Worm (Caenorhabditis elegans): ENCODE data around the gene T01B7.13.

Gene T01B7.13

ce11 chrII:8746298-8746775 lies 31.1 kb downstream of the T01B7.13 start (continued):
- TF ChIP-seq F39B2.1 (GFP tag; IDR thresholded peaks at IDR 0.05) (no peak), aptf-2 (GFP tag; conservative IDR thresholded peaks at IDR 0.05) (peak; percentile 50; the same call in 1 of the 2 replicates), F52B5.7 (tag; optimal IDR thresholded peaks at IDR 0.05) (peak; percentile 24), snpc-1.1 (tag; optimal IDR thresholded peaks at IDR 0.05; ENCODE audit: insufficient read depth) (no peak), let-526 (GFP tag; IDR thresholded peaks at IDR 0.05) (peak; percentile 44; the same call in 1 of the 2 replicates), ekl-4 (GFP tag; IDR thresholded peaks at IDR 0.05) (no peak; the same call in 1 of the 2 replicates), egrh-3 (GFP tag; IDR thresholded peaks at IDR 0.05) (no peak), Y95B8A.8 (GFP tag; IDR thresholded peaks at IDR 0.05) (peak; percentile 59; the same call in 1 of the 2 replicates), C06A6.2 (GFP tag; conservative IDR thresholded peaks at IDR 0.05) (no peak; the same call in 1 of the 2 replicates), attf-6 (GFP tag; IDR thresholded peaks at IDR 0.05) (no peak), dpl-1 (GFP tag; optimal IDR thresholded peaks at IDR 0.05) (no peak), lin-40 (tag; optimal IDR thresholded peaks at IDR 0.05) (no peak), lin-26 (GFP tag; IDR thresholded peaks at IDR 0.05) (0 out of 2 replicates have a peak, but pooled peaks have one; percentile 47), bed-1 (GFP tag; IDR thresholded peaks at IDR 0.05) (no peak), mes-4 (tag; optimal IDR thresholded peaks at IDR 0.05) (no peak), athp-1 (tag; optimal IDR thresholded peaks at IDR 0.05) (peak; percentile 23), cebp-2 (GFP tag; IDR thresholded peaks at IDR 0.05) (no peak), F10E7.11 (tag; optimal IDR thresholded peaks at IDR 0.05) (no peak), T07F8.4 (tag; optimal IDR thresholded peaks at IDR 0.05) (no peak), F57C9.4 (tag; optimal IDR thresholded peaks at IDR 0.05) (peak; percentile 29), hmg-1.2 (GFP tag; IDR thresholded peaks at IDR 0.05) (peak; percentile 23; the same call in 1 of the 2 replicates), F57A8.1 (GFP tag; optimal IDR thresholded peaks at IDR 0.05) (peak; percentile 20), ceh-58 (GFP tag; IDR thresholded peaks at IDR 0.05) (no peak; the same call in 1 of the 2 replicates), ztf-6 (GFP tag; IDR thresholded peaks at IDR 0.05) (no peak), snpc-1.3 (tag; optimal IDR thresholded peaks at IDR 0.05; ENCODE audit: insufficient read depth) (no peak), ztf-3 (GFP tag; optimal IDR thresholded peaks at IDR 0.05) (no peak), F37B4.10 (GFP tag; IDR thresholded peaks at IDR 0.05) (0 out of 2 replicates have a peak, but pooled peaks have one; percentile 48), ztf-25 (GFP tag; IDR thresholded peaks at IDR 0.05) (0 out of 2 replicates have a peak, but pooled peaks have one; percentile 52), die-1 (tag; optimal IDR thresholded peaks at IDR 0.05) (peak; percentile 13), unc-62 (GFP tag; optimal IDR thresholded peaks at IDR 0.05) (no peak), C17E4.6 (GFP tag; IDR thresholded peaks at IDR 0.05) (no peak), sptf-2 (GFP tag; optimal IDR thresholded peaks at IDR 0.05) (no peak), efl-1 (GFP tag; optimal IDR thresholded peaks at IDR 0.05) (no peak), nfya-1 (tag; optimal IDR thresholded peaks at IDR 0.05; ENCODE audit: borderline replicate concordance, insufficient read depth) (no peak), nhr-90 (tag; optimal IDR thresholded peaks at IDR 0.05) (no peak), B0019.2 (GFP tag; conservative IDR thresholded peaks at IDR 0.05) (no peak), madf-6 (GFP tag; IDR thresholded peaks at IDR 0.05) (no peak), ama-1 (optimal IDR thresholded peaks at IDR 0.05) (peak; percentile 23), ama-1 (GFP tag; optimal IDR thresholded peaks at IDR 0.05) (no peak), him-1 (tag; optimal IDR thresholded peaks at IDR 0.05) (no peak), nhr-120 (GFP tag; IDR thresholded peaks at IDR 0.05) (no peak), ztf-26 (tag; optimal IDR thresholded peaks at IDR 0.05) (peak; percentile 47), ZK185.1 (tag; optimal IDR thresholded peaks at IDR 0.05; ENCODE audit: poor library complexity, severe bottlenecking) (peak; percentile 56), mcd-1 (GFP tag; IDR thresholded peaks at IDR 0.05) (no peak), lag-1 (GFP tag; IDR thresholded peaks at IDR 0.05) (no peak), nfyb-1 (GFP tag; IDR thresholded peaks at IDR 0.05) (no peak), ceh-40 (GFP tag; IDR thresholded peaks at IDR 0.05) (no peak), egl-44 (GFP tag; IDR thresholded peaks at IDR 0.05) (0 out of 2 replicates have a peak, but pooled peaks have one; percentile 16), lin-35 (GFP tag; optimal IDR thresholded peaks at IDR 0.05) (no peak)

Data from whole organism, young adult.